Fruit fly (Drosophila melanogaster) whole organism, embryonic: ENCODE results near the gene CG7985.
A peak's percentile ranks its signal among the peaks of the same experiment; 100 is the strongest.

Source experiments
- BEAF-32 ChIP-seq: fragments of 200-800 bp; sonication (Bioruptor generic); optimal IDR thresholded peaks from 3 replicates; lab custom pipeline; 2017; ENCODE audit warnings: missing biosample characterization, missing genetic modification characterization, mild to moderate bottlenecking, moderate library complexity, missing genetic modification reagents
- Bgb ChIP-seq: fragments of 200-800 bp; sonication (Bioruptor generic); IDR thresholded peaks from 2 replicates; pipeline ENCODE4 v1.3.6; 2022; ENCODE audit warnings: missing biosample characterization, missing genetic modification characterization; ENCODE audit not compliant: partially characterized antibody
- CG11093 ChIP-seq: fragments of 200-800 bp; sonication (Bioruptor generic); IDR thresholded peaks from 3 replicates; pipeline ENCODE4 v1.3.6; 2022; ENCODE audit warnings: missing biosample characterization, missing genetic modification characterization
- CG11247 ChIP-seq: fragments of 200-800 bp; sonication (Bioruptor generic); IDR thresholded peaks from 2 replicates; pipeline ENCODE4 v1.3.6; 2022; ENCODE audit warnings: missing biosample characterization, missing genetic modification characterization
- CG11504 ChIP-seq: fragments of 200-800 bp; sonication (Bioruptor generic); optimal IDR thresholded peaks from 3 replicates; lab custom pipeline; 2019; ENCODE audit warnings: missing biosample characterization, mild to moderate bottlenecking, missing genetic modification characterization, moderate library complexity
- CG12299 ChIP-seq: fragments of 200-800 bp; sonication (Bioruptor generic); optimal IDR thresholded peaks from 2 replicates; lab custom pipeline; 2018; ENCODE audit warnings: missing biosample characterization, mild to moderate bottlenecking, missing genetic modification characterization
- CG15011 ChIP-seq: fragments of 200-800 bp; sonication (Bioruptor generic); optimal IDR thresholded peaks from 3 replicates; lab custom pipeline; 2018; ENCODE audit warnings: missing biosample characterization, mild to moderate bottlenecking, missing genetic modification characterization
- CG1603 ChIP-seq: fragments of 200-800 bp; sonication (Bioruptor generic); optimal IDR thresholded peaks from 2 replicates; lab custom pipeline; 2019; ENCODE audit warnings: missing biosample characterization, mild to moderate bottlenecking, missing genetic modification characterization, moderate library complexity
- CG16815 ChIP-seq: fragments of 200-800 bp; sonication (Bioruptor generic); optimal IDR thresholded peaks from 3 replicates; lab custom pipeline; 2017; ENCODE audit warnings: missing biosample characterization, mild to moderate bottlenecking, missing genetic modification characterization
- CG2199 ChIP-seq: fragments of 200-800 bp; sonication (Bioruptor generic); IDR thresholded peaks from 3 replicates; pipeline ENCODE4 v1.3.6; 2022; ENCODE audit warnings: missing biosample characterization, missing genetic modification characterization
- CG2678 ChIP-seq: fragments of 200-800 bp; sonication (Bioruptor generic); optimal IDR thresholded peaks from 3 replicates; lab custom pipeline; 2019; ENCODE audit warnings: missing biosample characterization, mild to moderate bottlenecking, missing genetic modification characterization, moderate library complexity
- CG2712 ChIP-seq: fragments of 200-800 bp; optimal IDR thresholded peaks from 3 replicates; lab custom pipeline; 2019; ENCODE audit warnings: missing biosample characterization, mild to moderate bottlenecking, missing genetic modification characterization, moderate library complexity
- CG32767 ChIP-seq: fragments of 200-800 bp; sonication (Bioruptor generic); IDR thresholded peaks from 2 replicates; pipeline ENCODE4 v1.3.6; 2022; ENCODE audit warnings: missing biosample characterization, missing genetic modification characterization
- CG43689 ChIP-seq: fragments of 200-800 bp; sonication (Bioruptor generic); IDR thresholded peaks from 2 replicates; pipeline ENCODE4 v1.3.6; 2022; ENCODE audit warnings: missing biosample characterization, missing genetic modification characterization
- CG6683 ChIP-seq: fragments of 200-800 bp; sonication (Bioruptor generic); optimal IDR thresholded peaks from 2 replicates; lab custom pipeline; 2017; ENCODE audit warnings: missing biosample characterization, mild to moderate bottlenecking, missing genetic modification characterization, missing genetic modification reagents
- CG7745 ChIP-seq: fragments of 200-800 bp; sonication (Bioruptor generic); optimal IDR thresholded peaks from 2 replicates; lab custom pipeline; 2018; ENCODE audit warnings: missing biosample characterization, mild to moderate bottlenecking, missing genetic modification characterization, moderate library complexity
- CG7928 ChIP-seq: fragments of 200-800 bp; sonication (Bioruptor generic); optimal IDR thresholded peaks from 2 replicates; lab custom pipeline; 2017; ENCODE audit warnings: missing biosample characterization, mild to moderate bottlenecking, missing genetic modification characterization
- CG7987 ChIP-seq: fragments of 200-800 bp; sonication (Bioruptor generic); optimal IDR thresholded peaks from 2 replicates; lab custom pipeline; 2018; ENCODE audit warnings: missing biosample characterization, mild to moderate bottlenecking, missing genetic modification characterization, moderate library complexity
- CG8290 ChIP-seq, 3 experiments: fragments of 200-800 bp; sonication (Bioruptor generic); optimal IDR thresholded peaks; 2 replicates each; lab custom pipeline; 2016 to 2019; ENCODE audit warnings: missing biosample characterization in 3 of 3, missing genetic modification characterization in 3 of 3, mild to moderate bottlenecking in 2 of 3, moderate library complexity in 1 of 3
- CG8388 ChIP-seq: fragments of 200-800 bp; sonication (Bioruptor generic); optimal IDR thresholded peaks from 2 replicates; lab custom pipeline; 2019; ENCODE audit warnings: missing biosample characterization, mild to moderate bottlenecking, missing genetic modification characterization, moderate library complexity
- CG8478 ChIP-seq: fragments of >200 bp; optimal IDR thresholded peaks from 2 replicates; lab custom pipeline; 2018
- CG9609 ChIP-seq: fragments of 200-800 bp; sonication (Bioruptor generic); optimal IDR thresholded peaks from 3 replicates; lab custom pipeline; 2016; ENCODE audit warnings: missing biosample characterization, missing genetic modification characterization
- CkIIα-i1 ChIP-seq: fragments of 200-800 bp; sonication (Bioruptor generic); IDR thresholded peaks from 2 replicates; pipeline ENCODE4 v1.3.6; 2022; ENCODE audit warnings: missing biosample characterization, missing genetic modification characterization
- Elba2 ChIP-seq: fragments of 200-800 bp; sonication (Bioruptor generic); optimal IDR thresholded peaks from 3 replicates; lab custom pipeline; 2016; ENCODE audit warnings: missing biosample characterization, missing genetic modification characterization
- H15 ChIP-seq: fragments of 200-800 bp; sonication (Bioruptor generic); IDR thresholded peaks from 3 replicates; pipeline ENCODE4 v1.3.6; 2022; ENCODE audit warnings: missing biosample characterization, missing genetic modification characterization
- H2.0 ChIP-seq: fragments of 200-800 bp; sonication (Bioruptor generic); IDR thresholded peaks from 2 replicates; pipeline ENCODE4 v1.3.6; 2022; ENCODE audit warnings: missing biosample characterization, missing genetic modification characterization
- Hand ChIP-seq: fragments of 200-800 bp; sonication (Bioruptor generic); optimal IDR thresholded peaks from 2 replicates; lab custom pipeline; 2017; ENCODE audit warnings: mild to moderate bottlenecking, missing biosample characterization, missing genetic modification reagents, missing genetic modification characterization
- Hey ChIP-seq: fragments of 200-800 bp; sonication (Bioruptor generic); optimal IDR thresholded peaks from 3 replicates; lab custom pipeline; 2018; ENCODE audit warnings: missing biosample characterization, mild to moderate bottlenecking, missing genetic modification characterization
- HmgZ ChIP-seq: fragments of 200-800 bp; sonication (Bioruptor generic); optimal IDR thresholded peaks from 2 replicates; lab custom pipeline; 2018; ENCODE audit warnings: missing biosample characterization, mild to moderate bottlenecking, missing genetic modification characterization
- Neu2 ChIP-seq: fragments of 200-800 bp; sonication (Bioruptor generic); optimal IDR thresholded peaks from 3 replicates; lab custom pipeline; 2016; ENCODE audit warnings: missing biosample characterization, missing genetic modification characterization, borderline replicate concordance
- Nf-YC ChIP-seq: fragments of 200-800 bp; optimal IDR thresholded peaks from 3 replicates; lab custom pipeline; 2019; ENCODE audit warnings: missing biosample characterization, mild to moderate bottlenecking, missing genetic modification characterization, moderate library complexity
- Oaz ChIP-seq: fragments of 200-800 bp; sonication (Bioruptor generic); IDR thresholded peaks from 2 replicates; pipeline ENCODE4 v1.3.6; 2022; ENCODE audit warnings: missing biosample characterization, missing genetic modification characterization
- Opbp ChIP-seq: fragments of 200-800 bp; sonication (Bioruptor generic); IDR thresholded peaks from 3 replicates; pipeline ENCODE4 v1.3.6; 2022; ENCODE audit warnings: missing biosample characterization, missing genetic modification characterization; ENCODE audit not compliant: partially characterized antibody
- Side ChIP-seq: fragments of 200-800 bp; sonication (Bioruptor generic); optimal IDR thresholded peaks from 2 replicates; lab custom pipeline; 2016; ENCODE audit warnings: missing biosample characterization, missing genetic modification characterization
- Six4 ChIP-seq: fragments of 200-800 bp; sonication (Bioruptor generic); optimal IDR thresholded peaks from 2 replicates; lab custom pipeline; 2016; ENCODE audit warnings: missing biosample characterization, missing genetic modification characterization
- Usf ChIP-seq: fragments of 200-800 bp; sonication (Bioruptor generic); optimal IDR thresholded peaks from 2 replicates; lab custom pipeline; 2017; ENCODE audit warnings: missing genotype, missing biosample characterization, missing genetic modification characterization
- ab ChIP-seq: fragments of 200-800 bp; sonication (Bioruptor generic); optimal IDR thresholded peaks from 2 replicates; lab custom pipeline; 2016; ENCODE audit warnings: missing biosample characterization, missing genetic modification characterization
- bowl ChIP-seq: fragments of 200-800 bp; sonication (Bioruptor generic); IDR thresholded peaks from 2 replicates; pipeline ENCODE4 v1.3.6; 2022; ENCODE audit warnings: missing biosample characterization, missing genetic modification characterization
- bsh ChIP-seq, 2 experiments: fragments of 200-800 bp; sonication (Bioruptor generic); optimal IDR thresholded peaks; 2 replicates each; lab custom pipeline; 2017 to 2018; ENCODE audit warnings: mild to moderate bottlenecking in 2 of 2, missing biosample characterization in 2 of 2, missing genetic modification characterization in 2 of 2, moderate library complexity in 1 of 2
- eve ChIP-seq, 2 experiments: fragments of >200 bp; optimal IDR thresholded peaks; 2 replicates each; lab custom pipeline; 2017; ENCODE audit warnings: missing biosample characterization in 2 of 2, missing genetic modification characterization in 2 of 2
- gcm ChIP-seq: fragments of 200-800 bp; sonication (Bioruptor generic); optimal IDR thresholded peaks from 2 replicates; lab custom pipeline; 2019; ENCODE audit warnings: missing biosample characterization, mild to moderate bottlenecking, missing genetic modification characterization, moderate library complexity
- gsb-n ChIP-seq: fragments of 200-800 bp; sonication (Bioruptor generic); optimal IDR thresholded peaks from 3 replicates; lab custom pipeline; 2018; ENCODE audit warnings: missing biosample characterization, mild to moderate bottlenecking, missing genetic modification characterization
- hbn ChIP-seq: fragments of 200-800 bp; sonication (Bioruptor generic); IDR thresholded peaks from 2 replicates; pipeline ENCODE4 v1.3.6; 2022; ENCODE audit warnings: missing biosample characterization, missing genetic modification characterization; ENCODE audit not compliant: partially characterized antibody
- hth ChIP-seq: fragments of >200 bp; optimal IDR thresholded peaks from 2 replicates; lab custom pipeline; 2017; ENCODE audit warnings: inconsistent platforms
- pita ChIP-seq: fragments of 200-800 bp; sonication (Bioruptor generic); optimal IDR thresholded peaks from 2 replicates; lab custom pipeline; 2017; ENCODE audit warnings: missing biosample characterization, mild to moderate bottlenecking, missing genetic modification characterization
- pros ChIP-seq: fragments of 200-800 bp; sonication (Bioruptor generic); optimal IDR thresholded peaks from 3 replicates; lab custom pipeline; 2019; ENCODE audit warnings: missing biosample characterization, mild to moderate bottlenecking, missing genetic modification characterization, moderate library complexity
- pum ChIP-seq: fragments of 200-800 bp; sonication (Bioruptor generic); optimal IDR thresholded peaks from 2 replicates; lab custom pipeline; 2016; ENCODE audit warnings: missing biosample characterization, missing genetic modification characterization
- tio ChIP-seq: fragments of 200-800 bp; sonication (Bioruptor generic); optimal IDR thresholded peaks from 2 replicates; lab custom pipeline; 2017; ENCODE audit warnings: missing biosample characterization, missing genetic modification characterization, inconsistent platforms
- unpg ChIP-seq: fragments of 200-800 bp; sonication (Bioruptor generic); optimal IDR thresholded peaks from 3 replicates; lab custom pipeline; 2018; ENCODE audit warnings: missing biosample characterization, mild to moderate bottlenecking, missing genetic modification characterization, moderate library complexity

CG7985 gene

DNA sequence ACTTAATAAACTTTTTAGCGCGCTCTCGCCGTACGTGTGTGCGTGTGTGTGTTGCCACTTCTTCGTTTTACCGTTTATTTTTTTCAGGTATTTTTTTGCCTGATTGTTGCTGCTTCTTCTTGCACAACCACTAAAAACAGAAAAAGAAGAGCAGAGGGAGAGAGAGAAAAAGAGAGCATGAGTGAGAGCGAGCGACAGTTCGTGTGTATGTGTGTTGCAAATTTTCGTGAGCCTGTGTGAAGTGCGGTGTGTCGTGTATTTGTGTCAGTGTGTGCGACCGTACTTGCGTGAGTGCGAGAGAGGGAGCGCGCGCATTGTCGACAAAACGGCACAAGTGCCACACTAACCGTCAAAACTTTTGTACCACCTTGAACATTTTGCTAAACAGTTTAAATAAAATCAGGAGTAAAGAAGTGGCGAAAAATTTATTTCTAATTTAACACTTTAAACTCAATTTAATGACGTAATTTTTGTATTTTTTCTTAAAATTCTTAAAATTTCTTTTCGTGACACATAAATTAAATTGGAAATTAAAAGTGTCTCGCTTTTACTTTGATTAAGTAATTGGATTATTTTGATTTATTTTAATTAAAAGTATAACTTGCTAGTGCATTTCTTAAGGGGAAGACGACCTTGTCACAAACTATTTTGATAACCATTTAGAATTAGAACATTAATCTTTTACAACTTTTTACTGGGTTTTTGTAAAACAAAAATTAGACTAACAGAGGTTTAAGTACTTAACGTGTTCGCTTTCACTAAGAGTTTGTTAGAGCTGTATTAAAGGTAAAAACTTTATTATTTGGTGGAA is 2.5 kb upstream of the CG7985 start (continued):
- no peak for TF ChIP-seq Opbp (GFP tag; lab: Robert Waterston, UW)
- no peak for TF ChIP-seq CG32767 (GFP tag; lab: Robert Waterston, UW)
- peak; percentile 57 for TF ChIP-seq CG2712 (tag; lab: Kevin White, UChicago)
- TF ChIP-seq CG7928 (GFP tag; lab: Kevin White, UChicago): peak; percentile 2
- peak; percentile 80 for TF ChIP-seq CG2678 (tag; lab: Kevin White, UChicago)
- peak; percentile 14 for TF ChIP-seq CG9609 (GFP tag; lab: Kevin White, UChicago)
- TF ChIP-seq CG12299: no peak
- TF ChIP-seq hbn (GFP tag; lab: Robert Waterston, UW): no peak
- TF ChIP-seq CG43689: no peak
- TF ChIP-seq ab (GFP tag; lab: Kevin White, UChicago): no peak
- peak; percentile 8 for TF ChIP-seq Hand (GFP tag; lab: Kevin White, UChicago)
- TF ChIP-seq CG11093 (GFP tag; lab: Robert Waterston, UW): peak; percentile 37; the same call in 2 of the 3 replicates
- peak; percentile 28 for TF ChIP-seq CG1603 (tag; lab: Kevin White, UChicago)
- no peak for TF ChIP-seq Neu2 (GFP tag; lab: Kevin White, UChicago)
- TF ChIP-seq CG16815 (GFP tag; lab: Kevin White, UChicago): peak; percentile 66
- TF ChIP-seq Hey (tag; lab: Kevin White, UChicago): no peak
- TF ChIP-seq H2.0: no peak
- TF ChIP-seq CG15011 (GFP tag; lab: Kevin White, UChicago): peak; percentile 27
- no peak for TF ChIP-seq CG11247 (GFP tag; lab: Robert Waterston, UW)
- no peak for TF ChIP-seq Elba2 (GFP tag; lab: Kevin White, UChicago)
- peak; percentile 100 for TF ChIP-seq CG8388 (GFP tag; lab: Kevin White, UChicago)
- TF ChIP-seq CG7987: peak; percentile 3
- no peak for TF ChIP-seq pita (GFP tag; lab: Kevin White, UChicago)
- peak; percentile 79 for TF ChIP-seq tio (GFP tag; lab: Kevin White, UChicago)
- TF ChIP-seq CG8478: peak; percentile 29
- TF ChIP-seq CG11504: peak; percentile 77
- no peak for TF ChIP-seq hth (lab: Kevin White, UChicago)
- peak; percentile 67 to 93 for TF ChIP-seq bsh (GFP tag; optimal IDR thresholded peaks at IDR 0.05; lab: Kevin White, UChicago)
- TF ChIP-seq pum (GFP tag; lab: Kevin White, UChicago): peak; percentile 41
- TF ChIP-seq CG2199 (GFP tag; lab: Robert Waterston, UW): no peak
- TF ChIP-seq Bgb (GFP tag; lab: Robert Waterston, UW): no peak
- no peak for TF ChIP-seq bowl (GFP tag; lab: Robert Waterston, UW)
- no peak for TF ChIP-seq H15 (GFP tag; lab: Robert Waterston, UW)
- TF ChIP-seq eve (GFP tag; optimal IDR thresholded peaks at IDR 0.05; lab: Kevin White, UChicago): no peak
- TF ChIP-seq Usf (GFP tag; lab: Kevin White, UChicago): peak; percentile 45
- peak; percentile 1 for TF ChIP-seq BEAF-32 (GFP tag; lab: Kevin White, UChicago)
- peak; percentile 45 for TF ChIP-seq Nf-YC (tag; lab: Kevin White, UChicago)
- TF ChIP-seq CkIIα-i1: no peak
- TF ChIP-seq HmgZ (tag; lab: Kevin White, UChicago): peak; percentile 17
- peak; percentile 26 for TF ChIP-seq CG7745 (tag; lab: Kevin White, UChicago)
- TF ChIP-seq Side (GFP tag; lab: Kevin White, UChicago): no peak
- TF ChIP-seq pros: peak; percentile 76
- no peak for TF ChIP-seq CG8290 (GFP tag; optimal IDR thresholded peaks at IDR 0.05; lab: Kevin White, UChicago)
- peak in 1 of 2 experiments; percentile 71 for TF ChIP-seq CG8290 (tag; optimal IDR thresholded peaks at IDR 0.05; lab: Kevin White, UChicago)
- no peak for TF ChIP-seq gcm (GFP tag; lab: Kevin White, UChicago)
- TF ChIP-seq Six4 (GFP tag; lab: Kevin White, UChicago): peak; percentile 19
- no peak for TF ChIP-seq CG6683 (GFP tag; lab: Kevin White, UChicago)
- no peak for TF ChIP-seq Oaz (GFP tag; lab: Robert Waterston, UW)
- TF ChIP-seq gsb-n (tag; lab: Kevin White, UChicago): peak; percentile 50
- TF ChIP-seq unpg (GFP tag; lab: Kevin White, UChicago): peak; percentile 58
